Worm (Caenorhabditis elegans) whole organism, L1 larva: ENCODE measurements around the gene dpf-5.

ENCODE experiments used
- blmp-1 ChIP-seq: fragments of 150-350 bp; optimal IDR thresholded peaks from 2 replicates; lab custom pipeline; 2014; ENCODE audit warnings: missing biosample characterization, missing genetic modification characterization
- dpl-1 ChIP-seq, 3 experiments: fragments of 150-350 bp in 2 of 3; sonication (generic microtip) in 1 of 3; optimal IDR thresholded peaks; 2 replicates each; lab custom pipeline; 2014 to 2017; ENCODE audit warnings: missing biosample characterization in 3 of 3, missing genetic modification characterization in 3 of 3, missing genetic modification reagents in 3 of 3
- nhr-237 ChIP-seq: fragments of 150-350 bp; optimal IDR thresholded peaks from 2 replicates; lab custom pipeline; 2014; ENCODE audit warnings: missing biosample characterization, missing genetic modification characterization
- nhr-28 ChIP-seq: fragments of 150-350 bp; optimal IDR thresholded peaks from 2 replicates; lab custom pipeline; 2014; ENCODE audit warnings: missing biosample characterization, missing genetic modification characterization
- skn-1 ChIP-seq: fragments of 150-350 bp; optimal IDR thresholded peaks from 2 replicates; lab custom pipeline; 2014; ENCODE audit warnings: missing biosample characterization, missing genetic modification characterization
- unc-62 ChIP-seq: fragments of 150-350 bp; optimal IDR thresholded peaks from 2 replicates; lab custom pipeline; 2014; ENCODE audit warnings: missing biosample characterization, missing genetic modification reagents, missing genetic modification characterization
- zag-1 ChIP-seq: fragments of 150-350 bp; optimal IDR thresholded peaks from 2 replicates; lab custom pipeline; 2014; ENCODE audit warnings: missing biosample characterization, missing genetic modification characterization
- ztf-11 ChIP-seq, 2 experiments: sonication (generic microtip); optimal IDR thresholded peaks; 2 replicates each; lab custom pipeline; 2016 to 2017; ENCODE audit warnings: missing genetic modification characterization in 2 of 2, missing biosample characterization in 1 of 2, missing compliant biosample characterization in 1 of 2

DNA sequence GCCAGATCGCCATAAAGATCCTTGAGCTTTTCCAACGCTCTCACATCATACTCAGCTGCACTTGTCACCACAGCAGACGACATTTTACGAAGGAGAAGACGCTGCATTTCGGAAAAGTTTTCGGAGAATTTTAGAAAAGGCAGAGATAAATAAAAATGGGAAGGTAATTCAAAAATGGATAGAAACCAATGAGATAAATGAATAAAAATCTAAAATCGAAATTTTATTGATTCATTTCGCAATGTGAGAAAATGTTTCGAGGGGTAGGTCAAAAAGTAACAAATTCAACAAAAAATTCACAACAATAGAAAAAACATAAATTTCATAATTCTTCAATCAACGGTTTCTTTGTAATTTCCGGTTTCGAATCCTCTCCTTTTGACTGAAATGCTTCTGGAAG, at the start of gene dpf-5:
- TF ChIP-seq skn-1 (tag; lab: Kevin White, UChicago), result no peak
- no peak for TF ChIP-seq nhr-237
- no peak for TF ChIP-seq zag-1 (tag; lab: Kevin White, UChicago)
- no peak for TF ChIP-seq blmp-1
- TF ChIP-seq nhr-28 (tag; lab: Kevin White, UChicago), result no peak
- TF ChIP-seq dpl-1 (GFP tag; optimal IDR thresholded peaks at IDR 0.05; lab: Kevin White, UChicago), result no peak
- no peak for TF ChIP-seq ztf-11 (tag; optimal IDR thresholded peaks at IDR 0.05; lab: Kevin White, UChicago)
- no peak for TF ChIP-seq unc-62 (GFP tag; lab: Kevin White, UChicago)
